Worm (Caenorhabditis elegans) whole organism, L3 larva: ENCODE measurements around the gene C06C3.7.

Experiments used
- ama-1 ChIP-seq: fragments of 150-350 bp; optimal IDR thresholded peaks from 2 replicates; lab custom pipeline; 2018
- ceh-9 ChIP-seq: sonication (generic microtip); optimal IDR thresholded peaks from 2 replicates; lab custom pipeline; 2018; ENCODE audit warnings: missing biosample characterization, missing genetic modification characterization
- egl-5 ChIP-seq: fragments of 150-350 bp; optimal IDR thresholded peaks from 2 replicates; lab custom pipeline; 2017; ENCODE audit warnings: missing biosample characterization, missing genetic modification reagents, missing genetic modification characterization, inconsistent platforms
- fkh-10 ChIP-seq: sonication (generic microtip); optimal IDR thresholded peaks from 2 replicates; lab custom pipeline; 2017; ENCODE audit warnings: missing biosample characterization, missing genetic modification reagents, missing genetic modification characterization
- nfya-1 ChIP-seq: sonication (generic microtip); optimal IDR thresholded peaks from 2 replicates; lab custom pipeline; 2017; ENCODE audit warnings: missing genetic modification characterization, mild to moderate bottlenecking, missing compliant biosample characterization, antibody characterized with exemption, moderate library complexity; ENCODE audit not compliant: insufficient read depth
- nhr-11 ChIP-seq: fragments of 150-350 bp; optimal IDR thresholded peaks from 2 replicates; lab custom pipeline; 2014; ENCODE audit warnings: missing biosample characterization, missing genetic modification characterization
- sea-2 ChIP-seq: fragments of 150-350 bp; sonication (generic microtip); optimal IDR thresholded peaks from 4 replicates; lab custom pipeline; 2014; ENCODE audit warnings: missing biosample characterization, missing genetic modification reagents, missing genetic modification characterization
- snpc-4 ChIP-seq: fragments of 150-350 bp; optimal IDR thresholded peaks from 2 replicates; lab custom pipeline; 2014; ENCODE audit warnings: missing biosample characterization, missing genetic modification characterization
- unc-62 ChIP-seq: fragments of 150-350 bp; sonication (generic microtip); optimal IDR thresholded peaks from 4 replicates; lab custom pipeline; 2014; ENCODE audit warnings: missing biosample characterization, missing genetic modification reagents, missing genetic modification characterization
- zag-1 ChIP-seq: fragments of 150-350 bp; optimal IDR thresholded peaks from 2 replicates; lab custom pipeline; 2014; ENCODE audit warnings: missing biosample characterization, missing genetic modification characterization
- ztf-11 ChIP-seq: fragments of 150-350 bp; optimal IDR thresholded peaks from 2 replicates; lab custom pipeline; 2014; ENCODE audit warnings: missing biosample characterization, missing genetic modification characterization

- TF ChIP-seq unc-62 (no peak), ztf-11 (tag; lab: Kevin White, UChicago) (no peak), ceh-9 (tag; lab: Kevin White, UChicago) (no peak), nfya-1 (no peak), zag-1 (tag; lab: Kevin White, UChicago) (no peak), fkh-10 (GFP tag; lab: Kevin White, UChicago) (no peak), nhr-11 (no peak), sea-2 (GFP tag; lab: Kevin White, UChicago) (no peak), egl-5 (tag; lab: Kevin White, UChicago) (no peak), snpc-4 (no peak), ama-1 (no peak)
Observed at ce11 chrII:9372393-9372792, 12.9 kb upstream of the C06C3.7 start, which contains the start of gene C06C3.3.
